Fruit fly (Drosophila melanogaster): ENCODE results near the gene Actn.

DNA sequence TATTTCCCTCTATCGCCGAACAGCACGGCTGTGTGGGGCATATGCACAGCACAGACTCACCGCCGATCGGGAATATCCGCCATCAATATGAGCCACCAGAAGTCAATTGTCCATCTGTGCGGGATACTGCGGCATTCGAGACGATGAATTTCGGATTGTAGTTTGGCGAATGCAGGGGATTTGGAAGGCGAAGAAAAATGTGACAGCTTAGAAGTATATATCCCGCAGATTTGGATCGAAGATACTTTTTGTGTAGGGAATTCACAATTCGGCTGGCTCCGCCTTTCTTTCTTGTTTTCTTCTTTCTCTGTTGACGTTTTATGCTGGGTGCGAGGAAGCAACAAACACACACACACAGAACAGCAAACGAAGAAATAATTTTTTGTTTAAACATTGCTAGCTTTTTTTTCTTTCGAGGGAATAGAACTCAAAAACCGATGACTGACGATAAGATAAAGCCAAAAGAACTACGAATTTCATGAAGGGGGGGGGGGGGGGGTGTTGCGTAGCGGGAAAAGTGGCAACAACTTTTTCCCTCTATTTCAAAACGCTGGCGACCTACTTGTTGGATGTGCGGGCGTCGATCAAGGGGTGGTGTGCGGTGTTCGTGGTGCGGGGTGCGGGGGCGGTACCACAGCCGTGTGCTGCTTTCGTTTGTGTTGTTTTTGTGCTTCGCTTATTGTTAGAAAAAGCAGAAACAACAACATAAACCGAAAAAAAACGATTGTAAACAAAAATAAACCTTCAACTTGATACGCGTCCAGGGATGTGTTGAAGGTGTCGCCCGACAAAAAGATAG, 57.7 kb downstream of the Actn start:
- TF ChIP-seq Blimp-1 (GFP tag; optimal IDR thresholded peaks at IDR 0.05) (no peak), CG6792 (GFP tag; optimal IDR thresholded peaks at IDR 0.05) (no peak), net (GFP tag; optimal IDR thresholded peaks at IDR 0.05) (peak; percentile 28)
